Fruit fly (Drosophila melanogaster) whole organism, embryonic: ENCODE data around the gene TTLL6B.

ENCODE experiments used
- Aef1 ChIP-seq: fragments of 200-800 bp; sonication (Bioruptor generic); IDR thresholded peaks from 3 replicates; pipeline ENCODE4 v1.3.6; 2022; ENCODE audit warnings: missing biosample characterization, missing genetic modification characterization
- Atf6 ChIP-seq: fragments of 200-800 bp; sonication (Bioruptor generic); IDR thresholded peaks from 2 replicates; pipeline ENCODE4 v1.3.6; 2022; ENCODE audit warnings: missing biosample characterization, missing genetic modification characterization
- CG10959 ChIP-seq: fragments of 200-800 bp; sonication (Bioruptor generic); IDR thresholded peaks from 2 replicates; pipeline ENCODE4 v1.3.6; 2022; ENCODE audit warnings: missing biosample characterization, missing genetic modification characterization
- CG11696 ChIP-seq: fragments of 200-800 bp; sonication (Bioruptor generic); IDR thresholded peaks from 2 replicates; pipeline ENCODE4 v1.3.6; 2022; ENCODE audit warnings: missing biosample characterization, missing genetic modification characterization
- CG12769 ChIP-seq: fragments of 200-800 bp; sonication (Bioruptor generic); optimal IDR thresholded peaks from 2 replicates; lab custom pipeline; 2019; ENCODE audit warnings: missing biosample characterization, mild to moderate bottlenecking, missing genetic modification characterization, moderate library complexity
- CG13287 ChIP-seq: fragments of 200-800 bp; sonication (Bioruptor generic); IDR thresholded peaks from 2 replicates; pipeline ENCODE4 v1.3.6; 2022; ENCODE audit warnings: missing biosample characterization, missing genetic modification characterization; ENCODE audit not compliant: partially characterized antibody
- CG13424 ChIP-seq: fragments of 200-800 bp; sonication (Bioruptor generic); optimal IDR thresholded peaks from 2 replicates; lab custom pipeline; 2019; ENCODE audit warnings: missing biosample characterization, mild to moderate bottlenecking, missing genetic modification characterization, moderate library complexity
- CG15696 ChIP-seq: fragments of 200-800 bp; sonication (Bioruptor generic); optimal IDR thresholded peaks from 2 replicates; lab custom pipeline; 2019; ENCODE audit warnings: missing biosample characterization, mild to moderate bottlenecking, missing genetic modification characterization, moderate library complexity
- CG1647 ChIP-seq: fragments of 200-800 bp; sonication (Bioruptor generic); optimal IDR thresholded peaks from 3 replicates; lab custom pipeline; 2016; ENCODE audit warnings: missing biosample characterization, missing genetic modification characterization
- CG17328 ChIP-seq: fragments of 200-800 bp; sonication (Bioruptor generic); IDR thresholded peaks from 2 replicates; pipeline ENCODE4 v1.3.6; 2022; ENCODE audit warnings: missing biosample characterization, missing genetic modification characterization
- CG17568 ChIP-seq: fragments of 200-800 bp; sonication (Bioruptor generic); optimal IDR thresholded peaks from 2 replicates; lab custom pipeline; 2018; ENCODE audit warnings: missing biosample characterization, mild to moderate bottlenecking, missing genetic modification characterization, moderate library complexity
- CG1792 ChIP-seq: fragments of 200-800 bp; sonication (Bioruptor generic); optimal IDR thresholded peaks from 2 replicates; lab custom pipeline; 2016; ENCODE audit warnings: missing biosample characterization, missing genetic modification characterization
- CG18011 ChIP-seq: fragments of 200-800 bp; sonication (Bioruptor generic); optimal IDR thresholded peaks from 2 replicates; lab custom pipeline; 2017; ENCODE audit warnings: missing biosample characterization, missing genetic modification characterization, mild to moderate bottlenecking, moderate library complexity, missing genotype
- CG34224 ChIP-seq: fragments of 200-800 bp; sonication (Bioruptor generic); IDR thresholded peaks from 3 replicates; pipeline ENCODE4 v1.3.6; 2022; ENCODE audit warnings: missing biosample characterization, missing genetic modification characterization; ENCODE audit not compliant: partially characterized antibody
- CG4328 ChIP-seq: fragments of 200-800 bp; sonication (Bioruptor generic); optimal IDR thresholded peaks from 3 replicates; lab custom pipeline; 2017; ENCODE audit warnings: missing biosample characterization, missing genetic modification reagents, missing genetic modification characterization
- CG4404 ChIP-seq: fragments of 200-800 bp; sonication (Bioruptor generic); IDR thresholded peaks from 2 replicates; pipeline ENCODE4 v1.3.6; 2022; ENCODE audit warnings: missing biosample characterization, missing genetic modification characterization
- CG6683 ChIP-seq: fragments of 200-800 bp; sonication (Bioruptor generic); optimal IDR thresholded peaks from 2 replicates; lab custom pipeline; 2017; ENCODE audit warnings: missing biosample characterization, mild to moderate bottlenecking, missing genetic modification characterization, missing genetic modification reagents
- CG6791 ChIP-seq: fragments of 200-800 bp; sonication (Bioruptor generic); IDR thresholded peaks from 3 replicates; pipeline ENCODE4 v1.3.6; 2022; ENCODE audit warnings: missing biosample characterization, missing genetic modification characterization; ENCODE audit not compliant: partially characterized antibody
- CG7928 ChIP-seq: fragments of 200-800 bp; sonication (Bioruptor generic); optimal IDR thresholded peaks from 2 replicates; lab custom pipeline; 2017; ENCODE audit warnings: missing biosample characterization, mild to moderate bottlenecking, missing genetic modification characterization
- CG8388 ChIP-seq: fragments of 200-800 bp; sonication (Bioruptor generic); optimal IDR thresholded peaks from 2 replicates; lab custom pipeline; 2019; ENCODE audit warnings: missing biosample characterization, mild to moderate bottlenecking, missing genetic modification characterization, moderate library complexity
- CG9215 ChIP-seq: fragments of 200-800 bp; sonication (Bioruptor generic); IDR thresholded peaks from 2 replicates; pipeline ENCODE4 v1.3.6; 2022; ENCODE audit warnings: missing biosample characterization, missing genetic modification characterization
- Dll ChIP-seq: fragments of 200-800 bp; sonication (Bioruptor generic); IDR thresholded peaks from 4 replicates; pipeline ENCODE4 v1.3.6; 2022; ENCODE audit warnings: missing biosample characterization, missing genetic modification characterization; ENCODE audit not compliant: partially characterized antibody
- Dref ChIP-seq: fragments of 200-800 bp; sonication (Bioruptor generic); IDR thresholded peaks from 2 replicates; pipeline ENCODE4 v1.3.6; 2022; ENCODE audit warnings: missing biosample characterization, missing genetic modification characterization
- ERR ChIP-seq: fragments of 200-800 bp; sonication (Bioruptor generic); optimal IDR thresholded peaks from 2 replicates; lab custom pipeline; 2016; ENCODE audit warnings: missing biosample characterization, missing genetic modification characterization
- H2.0 ChIP-seq: fragments of 200-800 bp; sonication (Bioruptor generic); IDR thresholded peaks from 2 replicates; pipeline ENCODE4 v1.3.6; 2022; ENCODE audit warnings: missing biosample characterization, missing genetic modification characterization
- Hmx ChIP-seq: fragments of 200-800 bp; sonication (Bioruptor generic); optimal IDR thresholded peaks from 2 replicates; lab custom pipeline; 2016; ENCODE audit warnings: missing biosample characterization, missing genetic modification characterization
- Lim3 ChIP-seq: fragments of 200-800 bp; sonication (Bioruptor generic); IDR thresholded peaks from 2 replicates; pipeline ENCODE4 v1.3.6; 2022; ENCODE audit warnings: missing biosample characterization, missing genetic modification characterization
- Mad ChIP-seq: fragments of 200-800 bp; sonication (Bioruptor generic); optimal IDR thresholded peaks from 2 replicates; lab custom pipeline; 2016; ENCODE audit warnings: missing biosample characterization, missing genetic modification characterization
- TFAM ChIP-seq: fragments of 200-800 bp; sonication (Bioruptor generic); optimal IDR thresholded peaks from 2 replicates; lab custom pipeline; 2017; ENCODE audit warnings: missing biosample characterization, missing genetic modification characterization, inconsistent platforms
- Usf ChIP-seq: fragments of 200-800 bp; sonication (Bioruptor generic); optimal IDR thresholded peaks from 2 replicates; lab custom pipeline; 2017; ENCODE audit warnings: missing genotype, missing biosample characterization, missing genetic modification characterization
- Xbp1 ChIP-seq: fragments of 200-800 bp; sonication (Bioruptor generic); optimal IDR thresholded peaks from 3 replicates; lab custom pipeline; 2016; ENCODE audit warnings: missing biosample characterization, mild to moderate bottlenecking, missing genetic modification characterization
- ac ChIP-seq: fragments of 200-800 bp; sonication (Bioruptor generic); optimal IDR thresholded peaks from 3 replicates; lab custom pipeline; 2017; ENCODE audit warnings: missing biosample characterization, mild to moderate bottlenecking, missing genetic modification characterization
- ase ChIP-seq: fragments of 200-800 bp; sonication (Bioruptor generic); IDR thresholded peaks from 3 replicates; pipeline ENCODE4 v1.3.6; 2022; ENCODE audit warnings: missing biosample characterization, missing genetic modification characterization
- bbx ChIP-seq: fragments of 200-800 bp; sonication (Bioruptor generic); IDR thresholded peaks from 2 replicates; pipeline ENCODE4 v1.3.6; 2022; ENCODE audit warnings: missing biosample characterization, missing genetic modification characterization; ENCODE audit not compliant: partially characterized antibody
- br ChIP-seq: fragments of >200 bp; optimal IDR thresholded peaks from 2 replicates; lab custom pipeline; 2017
- caup ChIP-seq: fragments of 200-800 bp; sonication (Bioruptor generic); optimal IDR thresholded peaks from 3 replicates; lab custom pipeline; 2017; ENCODE audit warnings: missing biosample characterization, mild to moderate bottlenecking, missing genetic modification characterization, moderate library complexity; ENCODE audit not compliant: severe bottlenecking
- disco-r ChIP-seq: fragments of 200-800 bp; sonication (Bioruptor generic); optimal IDR thresholded peaks from 2 replicates; lab custom pipeline; 2016; ENCODE audit warnings: missing biosample characterization, missing genetic modification characterization
- eyg ChIP-seq: fragments of 200-800 bp; sonication (Bioruptor generic); optimal IDR thresholded peaks from 3 replicates; lab custom pipeline; 2016; ENCODE audit warnings: missing biosample characterization, missing genetic modification characterization
- fd102C ChIP-seq: fragments of 200-800 bp; sonication (Bioruptor generic); optimal IDR thresholded peaks from 2 replicates; lab custom pipeline; 2018; ENCODE audit warnings: missing biosample characterization, mild to moderate bottlenecking, missing genetic modification characterization, moderate library complexity
- gce ChIP-seq: fragments of 200-800 bp; sonication (Bioruptor generic); IDR thresholded peaks from 3 replicates; pipeline ENCODE4 v1.3.6; 2022; ENCODE audit warnings: missing biosample characterization, missing genetic modification characterization
- gcm ChIP-seq: fragments of 200-800 bp; sonication (Bioruptor generic); optimal IDR thresholded peaks from 2 replicates; lab custom pipeline; 2019; ENCODE audit warnings: missing biosample characterization, mild to moderate bottlenecking, missing genetic modification characterization, moderate library complexity
- grau ChIP-seq: fragments of 200-800 bp; optimal IDR thresholded peaks from 3 replicates; lab custom pipeline; 2019; ENCODE audit warnings: missing biosample characterization, mild to moderate bottlenecking, missing genetic modification characterization, moderate library complexity
- hth ChIP-seq: fragments of >200 bp; optimal IDR thresholded peaks from 2 replicates; lab custom pipeline; 2017; ENCODE audit warnings: inconsistent platforms
- jumu ChIP-seq: fragments of 200-800 bp; sonication (Bioruptor generic); optimal IDR thresholded peaks from 3 replicates; lab custom pipeline; 2016; ENCODE audit warnings: missing biosample characterization, missing genetic modification characterization
- onecut ChIP-seq: fragments of 200-800 bp; sonication (Bioruptor generic); IDR thresholded peaks from 2 replicates; pipeline ENCODE4 v1.3.6; 2022; ENCODE audit warnings: missing biosample characterization, missing genetic modification characterization
- rib ChIP-seq: fragments of 200-800 bp; sonication (Bioruptor generic); IDR thresholded peaks from 2 replicates; pipeline ENCODE4 v1.3.6; 2022; ENCODE audit warnings: missing biosample characterization, missing genetic modification characterization
- schlank ChIP-seq: fragments of 200-800 bp; sonication (Bioruptor generic); optimal IDR thresholded peaks from 2 replicates; lab custom pipeline; 2018; ENCODE audit warnings: missing biosample characterization, mild to moderate bottlenecking, missing genetic modification characterization
- tll ChIP-seq, 2 experiments: fragments of 200-800 bp in 1 of 2; fragments of >200 bp in 1 of 2; sonication (Bioruptor generic) in 1 of 2; optimal IDR thresholded peaks; 2 replicates each; lab custom pipeline; 2017 to 2019; ENCODE audit warnings: missing biosample characterization in 2 of 2, missing genetic modification characterization in 2 of 2, mild to moderate bottlenecking in 1 of 2, moderate library complexity in 1 of 2
- vnd ChIP-seq: fragments of 200-800 bp; sonication (Bioruptor generic); IDR thresholded peaks from 3 replicates; pipeline ENCODE4 v1.3.6; 2022; ENCODE audit warnings: missing biosample characterization, missing genetic modification characterization; ENCODE audit not compliant: partially characterized antibody
- zen2 ChIP-seq: fragments of 200-800 bp; sonication (Bioruptor generic); IDR thresholded peaks from 3 replicates; pipeline ENCODE4 v1.3.6; 2022; ENCODE audit warnings: missing biosample characterization, missing genetic modification characterization; ENCODE audit not compliant: partially characterized antibody

Gene TTLL6B

dm6 chr3R:27208724-27209343 is 42.0 kb downstream of the TTLL6B start (continued):
- TF ChIP-seq Usf (peak; percentile 5), CG8388 (GFP tag; lab: Kevin White, UChicago) (no peak), CG6791 (GFP tag; lab: Robert Waterston, UW) (no peak), Aef1 (GFP tag; lab: Robert Waterston, UW) (no peak), Hmx (GFP tag; lab: Kevin White, UChicago) (no peak), CG34224 (no peak), onecut (GFP tag; lab: Robert Waterston, UW) (peak; percentile 59), CG13424 (peak; percentile 22), eyg (GFP tag; lab: Kevin White, UChicago) (no peak), bbx (GFP tag; lab: Robert Waterston, UW) (no peak), CG11696 (GFP tag; lab: Robert Waterston, UW) (no peak; the same call in 1 of the 2 replicates), ac (GFP tag; lab: Kevin White, UChicago) (peak; percentile 15), Lim3 (GFP tag; lab: Robert Waterston, UW) (no peak), disco-r (GFP tag; lab: Kevin White, UChicago) (no peak), br (lab: Kevin White, UChicago) (no peak), ase (GFP tag; lab: Robert Waterston, UW) (peak; percentile 52; the same call in 1 of the 3 replicates), CG1792 (GFP tag; lab: Kevin White, UChicago) (no peak), Xbp1 (no peak), Mad (GFP tag; lab: Kevin White, UChicago) (no peak), grau (no peak), jumu (GFP tag; lab: Kevin White, UChicago) (no peak), CG13287 (no peak), ERR (no peak), CG12769 (tag; lab: Kevin White, UChicago) (no peak), Dll (no peak), CG17328 (GFP tag; lab: Robert Waterston, UW) (peak; percentile 47; the same call in 1 of the 2 replicates), schlank (tag; lab: Kevin White, UChicago) (peak; percentile 33), CG7928 (GFP tag; lab: Kevin White, UChicago) (no peak), CG10959 (0 out of 2 replicates have a peak, but pooled peaks have one; percentile 16), vnd (GFP tag; lab: Robert Waterston, UW) (no peak), rib (no peak), hth (no peak), CG4404 (GFP tag; lab: Robert Waterston, UW) (peak; percentile 22; the same call in 1 of the 2 replicates), CG6683 (GFP tag; lab: Kevin White, UChicago) (no peak), Dref (GFP tag; lab: Robert Waterston, UW) (no peak), CG15696 (peak; percentile 73), CG17568 (GFP tag; lab: Kevin White, UChicago) (peak; percentile 43), CG9215 (GFP tag; lab: Robert Waterston, UW) (no peak), CG1647 (GFP tag; lab: Kevin White, UChicago) (peak; percentile 6), CG4328 (GFP tag; lab: Kevin White, UChicago) (peak; percentile 57), tll (GFP tag; optimal IDR thresholded peaks at IDR 0.05; lab: Kevin White, UChicago) (peak in 1 of 2 experiments; percentile 90), fd102C (peak; percentile 66), CG18011 (no peak), H2.0 (GFP tag; lab: Robert Waterston, UW) (0 out of 2 replicates have a peak, but pooled peaks have one; percentile 38), TFAM (no peak), caup (GFP tag; lab: Kevin White, UChicago) (peak; percentile 52), gcm (GFP tag; lab: Kevin White, UChicago) (no peak), gce (GFP tag; lab: Robert Waterston, UW) (peak; percentile 70; the same call in 1 of the 3 replicates), zen2 (GFP tag; lab: Robert Waterston, UW) (no peak), Atf6 (no peak)
